Fruit fly (Drosophila melanogaster): ENCODE results near the gene CG7906.
A peak's percentile ranks its signal among the peaks of the same experiment; 100 is the strongest.

The CG7906 gene

dm6 chr3L:14236335-14236734 is at the start of gene CG7906:
TSS of gene CG7906 (plus strand) at chr3L:14236635.
- TF ChIP-seq Myc (optimal IDR thresholded peaks at IDR 0.05) (no peak), insv (optimal IDR thresholded peaks at IDR 0.05) (no peak), h (optimal IDR thresholded peaks at IDR 0.05) (no peak), Sin3A (optimal IDR thresholded peaks at IDR 0.05) (no peak), psq (optimal IDR thresholded peaks at IDR 0.05) (no peak), ttk (optimal IDR thresholded peaks at IDR 0.05) (no peak)

dm6 chr3L:14189431-14189830 is 47.0 kb upstream of the CG7906 start, which contains the start of gene nan:
TSS of gene nan (minus strand) at chr3L:14189648.
- TF ChIP-seq Myc (optimal IDR thresholded peaks at IDR 0.05) (no peak), Sin3A (optimal IDR thresholded peaks at IDR 0.05) (no peak), psq (optimal IDR thresholded peaks at IDR 0.05) (no peak), h (optimal IDR thresholded peaks at IDR 0.05) (no peak), insv (optimal IDR thresholded peaks at IDR 0.05) (no peak), ttk (optimal IDR thresholded peaks at IDR 0.05) (no peak)

DNA sequence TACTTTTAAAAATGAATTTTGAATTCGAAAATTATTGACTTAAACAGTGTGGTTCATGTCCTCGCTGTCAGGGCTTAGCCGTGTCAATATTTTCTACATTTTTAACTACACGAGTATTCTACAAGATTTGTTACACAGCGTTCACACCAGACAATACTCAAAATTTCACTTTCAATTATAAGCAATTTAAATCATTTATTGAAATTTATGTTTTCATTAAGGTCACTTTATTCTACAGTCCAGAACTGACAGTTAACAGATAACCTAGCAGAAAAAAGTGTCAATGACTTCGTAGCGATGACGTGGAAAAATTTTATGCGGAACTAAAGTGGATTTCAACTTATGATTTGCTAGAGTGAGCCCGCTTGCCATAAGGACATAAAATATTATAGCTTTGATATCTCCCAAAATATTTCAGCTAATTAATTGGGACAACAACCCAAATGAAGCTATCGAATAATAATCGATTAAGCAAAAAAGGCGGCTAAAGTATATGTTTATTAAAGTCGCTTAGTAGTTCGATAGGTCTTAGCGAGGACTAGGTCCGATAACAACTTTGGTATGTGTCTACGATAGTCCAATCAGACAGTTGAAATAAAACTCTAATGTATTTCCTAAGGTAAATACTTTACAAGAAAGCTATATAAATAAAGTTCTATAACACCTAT is 46.3 kb upstream of the CG7906 start:
- TF ChIP-seq insv (optimal IDR thresholded peaks at IDR 0.05) (no peak), Myc (optimal IDR thresholded peaks at IDR 0.05) (no peak), Sin3A (optimal IDR thresholded peaks at IDR 0.05) (no peak), psq (optimal IDR thresholded peaks at IDR 0.05) (peak; percentile 4)

dm6 chr3L:14190625-14191475 is 45.6 kb upstream of the CG7906 start, which contains the start of gene nuf:
TSS of gene nuf (plus strand) at chr3L:14190870.
- no peak for TF ChIP-seq ttk (optimal IDR thresholded peaks at IDR 0.05)
- TF ChIP-seq insv (optimal IDR thresholded peaks at IDR 0.05) = no peak
- TF ChIP-seq Myc (optimal IDR thresholded peaks at IDR 0.05) = no peak
- TF ChIP-seq Sin3A (optimal IDR thresholded peaks at IDR 0.05) = no peak
- no peak for TF ChIP-seq psq (optimal IDR thresholded peaks at IDR 0.05)
- no peak for TF ChIP-seq h (optimal IDR thresholded peaks at IDR 0.05)

DNA sequence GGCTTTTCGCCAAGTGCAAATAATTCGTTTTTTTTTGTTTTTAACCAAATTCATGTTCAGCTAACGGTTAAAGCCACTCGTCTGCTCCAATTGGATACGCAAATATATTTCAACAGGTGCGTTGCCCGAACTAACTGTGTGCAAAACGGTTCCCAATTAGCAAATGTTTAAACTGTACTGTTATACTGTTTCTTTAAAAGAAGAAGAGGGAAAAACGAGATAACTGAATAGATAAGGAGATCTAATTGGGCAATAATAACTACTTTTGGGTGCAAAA is 45.0 kb upstream of the CG7906 start:
- TF ChIP-seq ttk (optimal IDR thresholded peaks at IDR 0.05) (no peak), insv (optimal IDR thresholded peaks at IDR 0.05) (no peak), Myc (optimal IDR thresholded peaks at IDR 0.05) (no peak), Sin3A (optimal IDR thresholded peaks at IDR 0.05) (no peak), h (optimal IDR thresholded peaks at IDR 0.05) (no peak), psq (optimal IDR thresholded peaks at IDR 0.05) (no peak)

dm6 chr3L:14193962-14194503 is 42.4 kb upstream of the CG7906 start:
- TF ChIP-seq ttk (optimal IDR thresholded peaks at IDR 0.05) = no peak
- TF ChIP-seq psq (optimal IDR thresholded peaks at IDR 0.05) = no peak
- no peak for TF ChIP-seq Myc (optimal IDR thresholded peaks at IDR 0.05)
- TF ChIP-seq Sin3A (optimal IDR thresholded peaks at IDR 0.05) = no peak
- TF ChIP-seq h (optimal IDR thresholded peaks at IDR 0.05) = no peak
- TF ChIP-seq insv (optimal IDR thresholded peaks at IDR 0.05) = no peak

DNA sequence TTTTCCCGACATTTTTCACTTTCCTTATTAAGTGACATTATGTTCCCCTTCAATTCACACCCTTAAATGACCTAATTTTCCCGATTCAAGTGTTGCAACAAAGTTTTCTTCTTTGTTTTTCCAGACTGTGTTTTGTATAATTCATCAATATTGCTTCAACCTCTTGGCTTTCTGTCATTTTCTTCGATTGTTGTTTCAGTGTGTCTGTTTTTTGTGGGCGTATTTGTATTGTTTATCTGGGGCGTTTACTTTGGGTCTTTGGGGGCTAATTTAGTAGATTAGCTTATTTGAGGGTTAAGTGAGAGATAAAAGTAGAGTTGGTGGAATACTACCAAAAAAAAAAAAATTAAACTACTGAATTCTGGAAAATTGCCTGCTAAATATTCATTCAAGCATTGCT is 40.7 kb upstream of the CG7906 start:
- TF ChIP-seq psq (optimal IDR thresholded peaks at IDR 0.05) (no peak), Myc (optimal IDR thresholded peaks at IDR 0.05) (no peak), Sin3A (optimal IDR thresholded peaks at IDR 0.05) (no peak), insv (optimal IDR thresholded peaks at IDR 0.05) (no peak), ttk (optimal IDR thresholded peaks at IDR 0.05) (no peak), h (optimal IDR thresholded peaks at IDR 0.05) (no peak)

- TF ChIP-seq Myc (optimal IDR thresholded peaks at IDR 0.05) = no peak
- no peak for TF ChIP-seq insv (optimal IDR thresholded peaks at IDR 0.05)
- TF ChIP-seq Sin3A (optimal IDR thresholded peaks at IDR 0.05) = no peak
- no peak for TF ChIP-seq ttk (optimal IDR thresholded peaks at IDR 0.05)
- no peak for TF ChIP-seq psq (optimal IDR thresholded peaks at IDR 0.05)
- no peak for TF ChIP-seq h (optimal IDR thresholded peaks at IDR 0.05)
Measured at dm6 chr3L:14198216-14198615, 38.2 kb upstream of the CG7906 start.

- no peak for TF ChIP-seq ttk (optimal IDR thresholded peaks at IDR 0.05)
- no peak for TF ChIP-seq h (optimal IDR thresholded peaks at IDR 0.05)
- TF ChIP-seq insv (optimal IDR thresholded peaks at IDR 0.05) = no peak
- TF ChIP-seq Sin3A (optimal IDR thresholded peaks at IDR 0.05) = no peak
- TF ChIP-seq Myc (optimal IDR thresholded peaks at IDR 0.05) = no peak
- TF ChIP-seq psq (optimal IDR thresholded peaks at IDR 0.05) = no peak
Measured at dm6 chr3L:14200966-14201365, 35.5 kb upstream of the CG7906 start.

- no peak for TF ChIP-seq h (optimal IDR thresholded peaks at IDR 0.05)
- TF ChIP-seq Sin3A (optimal IDR thresholded peaks at IDR 0.05) = no peak
- no peak for TF ChIP-seq Myc (optimal IDR thresholded peaks at IDR 0.05)
- no peak for TF ChIP-seq insv (optimal IDR thresholded peaks at IDR 0.05)
Measured at dm6 chr3L:14202318-14202717, 34.1 kb upstream of the CG7906 start.

DNA sequence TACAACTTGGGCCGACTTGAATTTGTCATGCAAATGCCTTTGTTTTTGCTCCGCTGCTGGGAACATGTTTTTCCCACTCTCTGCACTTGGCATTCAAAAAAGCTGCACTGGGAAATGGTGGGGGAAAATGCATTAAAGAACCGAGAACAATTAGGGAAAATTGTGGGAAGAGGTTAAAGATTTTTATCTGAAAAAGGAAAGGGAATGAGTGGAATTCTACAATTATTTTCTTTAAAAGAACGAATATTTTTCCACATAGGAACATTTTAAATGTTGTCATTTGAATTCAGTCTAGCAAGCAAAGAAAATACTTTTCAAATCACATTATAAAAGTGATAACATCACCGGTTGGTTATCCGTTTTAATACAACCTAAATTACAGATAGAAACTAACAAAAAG is 33.4 kb upstream of the CG7906 start, which contains the start of gene saturn:
Gene saturn, plus strand, starts transcription at position 301 of the 400 bp plus-strand sequence.
- TF ChIP-seq Myc (optimal IDR thresholded peaks at IDR 0.05) (no peak), insv (optimal IDR thresholded peaks at IDR 0.05) (no peak), ttk (optimal IDR thresholded peaks at IDR 0.05) (no peak), h (optimal IDR thresholded peaks at IDR 0.05) (no peak), psq (optimal IDR thresholded peaks at IDR 0.05) (no peak), Sin3A (optimal IDR thresholded peaks at IDR 0.05) (no peak)
